Worm (Caenorhabditis elegans) whole organism, dauer: ENCODE results near the gene sra-35.

Source experiments
- unc-62 ChIP-seq: sonication (generic microtip); optimal IDR thresholded peaks from 2 replicates; lab custom pipeline; 2017; ENCODE audit warnings: missing biosample characterization, missing genetic modification reagents, missing genetic modification characterization

Gene sra-35

ce11 chrII:4543568-4543967, 15.9 kb upstream of the sra-35 start, which contains the start of gene sra-34:
sra-34 (minus strand) TSS chrII:4543668.
- TF ChIP-seq unc-62 = no peak

ce11 chrII:4540631-4541030, 12.9 kb upstream of the sra-35 start, which contains the start of gene sra-36:
sra-36 (minus strand) TSS chrII:4540731.
- TF ChIP-seq unc-62 = no peak

ce11 chrII:4537141-4537540, 9.4 kb upstream of the sra-35 start, which contains the start of gene sra-33:
sra-33 (minus strand) TSS chrII:4537241.
- TF ChIP-seq unc-62 = no peak

- no peak for TF ChIP-seq unc-62
These were observed 4.2 kb upstream of the sra-35 start, which contains the start of gene sra-32 for ce11 chrII:4531880-4532279. sra-32 (minus strand) TSS chrII:4531980.

ce11 chrII:4525185-4525584, 2.5 kb downstream of the sra-35 start:
- no peak for TF ChIP-seq unc-62

- TF ChIP-seq unc-62 = no peak
These were observed 4.5 kb downstream of the sra-35 start, which contains the start of the genes B0304.4 and B0304.2 for ce11 chrII:4523122-4523672. B0304.4 (minus strand) TSS chrII:4523222. B0304.2 (plus strand) TSS chrII:4523622.

ce11 chrII:4519976-4520594, 7.6 kb downstream of the sra-35 start:
- no peak for TF ChIP-seq unc-62

- TF ChIP-seq unc-62 = no peak
These were observed 9.3 kb downstream of the sra-35 start, which contains the start of gene hlh-1 for ce11 chrII:4518300-4518907. hlh-1 (plus strand) TSS chrII:4518574.

- no peak for TF ChIP-seq unc-62
These were observed 10.4 kb downstream of the sra-35 start for ce11 chrII:4517254-4517653.

ce11 chrII:4516291-4516690, 11.4 kb downstream of the sra-35 start:
- no peak for TF ChIP-seq unc-62

- TF ChIP-seq unc-62 = no peak
These were observed 15.8 kb downstream of the sra-35 start, which contains the start of gene cyp-23A1 for ce11 chrII:4511911-4512310. cyp-23A1 (plus strand) TSS chrII:4512211.

ce11 chrII:4510684-4511083, 17.0 kb downstream of the sra-35 start:
- no peak for TF ChIP-seq unc-62

ce11 chrII:4507669-4508068, 20.0 kb downstream of the sra-35 start:
- no peak for TF ChIP-seq unc-62

- TF ChIP-seq unc-62 = no peak
These were observed 21.0 kb downstream of the sra-35 start for ce11 chrII:4506552-4507291.

ce11 chrII:4505097-4505626, 22.5 kb downstream of the sra-35 start, which contains the start of gene camt-1:
camt-1 (minus strand) TSS chrII:4505147.
- TF ChIP-seq unc-62 = no peak

- TF ChIP-seq unc-62 = no peak
These were observed 31.9 kb downstream of the sra-35 start for ce11 chrII:4495844-4496243.

ce11 chrII:4494532-4494931, 33.2 kb downstream of the sra-35 start:
- TF ChIP-seq unc-62 = no peak
